Worm (Caenorhabditis elegans) whole organism, midembryonic: Measurements from ENCODE around the gene nhr-70.

ENCODE experiments used
- T22C8.4 ChIP-seq: fragments of 200-800 bp; sonication (Bioruptor generic); IDR thresholded peaks from 2 replicates; pipeline ENCODE4 v1.3.6; 2022; ENCODE audit warnings: missing genetic modification characterization, missing compliant biosample characterization
- cog-1 ChIP-seq: sonication (generic microtip); optimal IDR thresholded peaks from 2 replicates; lab custom pipeline; 2016; ENCODE audit warnings: missing genetic modification characterization, missing compliant biosample characterization
- flt-1 ChIP-seq: fragments of 200-800 bp; sonication (Bioruptor generic); IDR thresholded peaks from 2 replicates; pipeline ENCODE4 v1.3.6; 2022; ENCODE audit warnings: missing genetic modification characterization, missing compliant biosample characterization
- klf-2 ChIP-seq: fragments of 200-800 bp; sonication (Bioruptor generic); conservative IDR thresholded peaks from 2 replicates; pipeline ENCODE4 v1.3.6; 2022; ENCODE audit warnings: missing genetic modification reagents, missing genetic modification characterization, missing compliant biosample characterization
- med-1 ChIP-seq: sonication (generic microtip); optimal IDR thresholded peaks from 2 replicates; lab custom pipeline; 2017; ENCODE audit warnings: missing genetic modification characterization, mild to moderate bottlenecking, missing compliant biosample characterization, antibody characterized with exemption, missing genetic modification reagents; ENCODE audit not compliant: insufficient read depth
- ref-1 ChIP-seq: fragments of 200-800 bp; sonication (Bioruptor generic); conservative IDR thresholded peaks from 2 replicates; pipeline ENCODE4 v1.3.6; 2022; ENCODE audit warnings: missing genetic modification reagents, missing genetic modification characterization, missing compliant biosample characterization
- tab-1 ChIP-seq: fragments of 200-800 bp; sonication (Bioruptor generic); IDR thresholded peaks from 2 replicates; pipeline ENCODE4 v1.3.6; 2022; ENCODE audit warnings: missing genetic modification characterization, missing compliant biosample characterization
- ztf-23 ChIP-seq: fragments of 200-800 bp; sonication (Bioruptor generic); IDR thresholded peaks from 2 replicates; pipeline ENCODE4 v1.3.6; 2022; ENCODE audit warnings: missing genetic modification reagents, missing genetic modification characterization, missing compliant biosample characterization
- ztf-29 ChIP-seq: fragments of 200-800 bp; sonication (Bioruptor generic); IDR thresholded peaks from 2 replicates; pipeline ENCODE4 v1.3.6; 2022; ENCODE audit warnings: missing genetic modification reagents, missing genetic modification characterization, missing compliant biosample characterization

The nhr-70 gene

ce11 chrV:18626764-18627163, 10.4 kb downstream of the nhr-70 start, which contains the start of gene Y69H2.15:
Gene Y69H2.15 (minus strand): TSS chrV:18626864.
- TF ChIP-seq tab-1, result no peak
- no peak for TF ChIP-seq T22C8.4 (GFP tag; lab: Robert Waterston, UW)
- TF ChIP-seq ref-1 (GFP tag; lab: Robert Waterston, UW), result no peak
- no peak for TF ChIP-seq med-1 (GFP tag; lab: Kevin White, UChicago)
- no peak for TF ChIP-seq klf-2 (GFP tag; lab: Robert Waterston, UW)
- TF ChIP-seq cog-1 (tag; lab: Kevin White, UChicago), result no peak
- TF ChIP-seq ztf-23 (GFP tag; lab: Robert Waterston, UW), result no peak
- no peak for TF ChIP-seq ztf-29 (GFP tag; lab: Robert Waterston, UW)
- TF ChIP-seq flt-1 (GFP tag; lab: Robert Waterston, UW), result no peak

- TF ChIP-seq ztf-29 (GFP tag; lab: Robert Waterston, UW) (no peak), flt-1 (GFP tag; lab: Robert Waterston, UW) (no peak), cog-1 (tag; lab: Kevin White, UChicago) (no peak), ref-1 (GFP tag; lab: Robert Waterston, UW) (no peak), klf-2 (GFP tag; lab: Robert Waterston, UW) (no peak), tab-1 (no peak), med-1 (GFP tag; lab: Kevin White, UChicago) (no peak), T22C8.4 (GFP tag; lab: Robert Waterston, UW) (no peak), ztf-23 (GFP tag; lab: Robert Waterston, UW) (no peak)
These were observed 11.1 kb downstream of the nhr-70 start for ce11 chrV:18627445-18627844.

ce11 chrV:18628907-18629306, 12.5 kb downstream of the nhr-70 start:
- no peak for TF ChIP-seq cog-1 (tag; lab: Kevin White, UChicago)
- peak; percentile 76 for TF ChIP-seq T22C8.4 (GFP tag; lab: Robert Waterston, UW)

- TF ChIP-seq flt-1 (GFP tag; lab: Robert Waterston, UW) (no peak), klf-2 (GFP tag; lab: Robert Waterston, UW) (no peak), cog-1 (tag; lab: Kevin White, UChicago) (no peak), med-1 (GFP tag; lab: Kevin White, UChicago) (no peak), ztf-29 (GFP tag; lab: Robert Waterston, UW) (no peak), T22C8.4 (GFP tag; lab: Robert Waterston, UW) (peak; percentile 90)
These were observed 15.7 kb downstream of the nhr-70 start for ce11 chrV:18631966-18632531.

ce11 chrV:18636248-18636647, 19.9 kb downstream of the nhr-70 start, which contains the start of gene egas-3:
Gene egas-3 (minus strand): TSS chrV:18636348.
- TF ChIP-seq ztf-23 (GFP tag; lab: Robert Waterston, UW), result no peak
- TF ChIP-seq tab-1, result no peak
- no peak for TF ChIP-seq ref-1 (GFP tag; lab: Robert Waterston, UW)
- TF ChIP-seq T22C8.4 (GFP tag; lab: Robert Waterston, UW), result no peak
- TF ChIP-seq med-1 (GFP tag; lab: Kevin White, UChicago), result no peak

- TF ChIP-seq tab-1, result no peak
- no peak for TF ChIP-seq flt-1 (GFP tag; lab: Robert Waterston, UW)
- peak; percentile 51; the same call in 1 of the 2 replicates for TF ChIP-seq ztf-29 (GFP tag; lab: Robert Waterston, UW)
- no peak for TF ChIP-seq ztf-23 (GFP tag; lab: Robert Waterston, UW)
These were observed 21.4 kb downstream of the nhr-70 start for ce11 chrV:18637544-18638366.

- TF ChIP-seq ztf-29 (GFP tag; lab: Robert Waterston, UW), result no peak
- TF ChIP-seq tab-1, result no peak
- TF ChIP-seq med-1 (GFP tag; lab: Kevin White, UChicago), result no peak
- no peak for TF ChIP-seq cog-1 (tag; lab: Kevin White, UChicago)
- no peak for TF ChIP-seq ztf-23 (GFP tag; lab: Robert Waterston, UW)
- TF ChIP-seq flt-1 (GFP tag; lab: Robert Waterston, UW), result no peak
- no peak for TF ChIP-seq klf-2 (GFP tag; lab: Robert Waterston, UW)
- no peak for TF ChIP-seq T22C8.4 (GFP tag; lab: Robert Waterston, UW)
- TF ChIP-seq ref-1 (GFP tag; lab: Robert Waterston, UW), result no peak
These were observed 22.0 kb downstream of the nhr-70 start, which contains the start of gene col-42 for ce11 chrV:18638367-18638873. Gene col-42 (plus strand): TSS chrV:18638484.

- TF ChIP-seq tab-1 (no peak), ztf-23 (GFP tag; lab: Robert Waterston, UW) (peak; percentile 5; the same call in 1 of the 2 replicates)
These were observed 22.7 kb downstream of the nhr-70 start for ce11 chrV:18639074-18639473.

- peak; percentile 27; the same call in 1 of the 2 replicates for TF ChIP-seq ztf-29 (GFP tag; lab: Robert Waterston, UW)
- TF ChIP-seq med-1 (GFP tag; lab: Kevin White, UChicago), result no peak
These were observed 23.4 kb downstream of the nhr-70 start, which contains the start of gene egas-1 for ce11 chrV:18639601-18640354. Gene egas-1 (plus strand): TSS chrV:18640304.
